Worm (Caenorhabditis elegans) whole organism, L3 larva: ENCODE measurements around the gene C36C9.12.
"Not testable (repeated sequence)": the region's sequence is repeated elsewhere in the genome, so short reads cannot be mapped to it uniquely, and the experiment has no call there.

Experiments used
- R02D3.7 ChIP-seq: fragments of 150-350 bp; optimal IDR thresholded peaks from 2 replicates; lab custom pipeline; 2014; ENCODE audit warnings: missing biosample characterization, missing genetic modification characterization
- ZK546.5 ChIP-seq: sonication (generic microtip); optimal IDR thresholded peaks from 2 replicates; lab custom pipeline; 2017; ENCODE audit warnings: missing biosample characterization, missing genetic modification characterization
- aly-2 ChIP-seq: fragments of 150-350 bp; optimal IDR thresholded peaks from 2 replicates; lab custom pipeline; 2014; ENCODE audit warnings: missing biosample characterization, missing genetic modification characterization
- ceh-16 ChIP-seq: sonication (generic microtip); optimal IDR thresholded peaks from 2 replicates; lab custom pipeline; 2017; ENCODE audit warnings: missing biosample characterization, missing genetic modification characterization
- ceh-82 ChIP-seq: fragments of 150-350 bp; optimal IDR thresholded peaks from 2 replicates; lab custom pipeline; 2014; ENCODE audit warnings: missing biosample characterization, missing genetic modification characterization
- ceh-9 ChIP-seq: sonication (generic microtip); optimal IDR thresholded peaks from 2 replicates; lab custom pipeline; 2018; ENCODE audit warnings: missing biosample characterization, missing genetic modification characterization
- daf-12 ChIP-seq: fragments of 150-350 bp; optimal IDR thresholded peaks from 2 replicates; lab custom pipeline; 2014; ENCODE audit warnings: missing biosample characterization, missing genetic modification reagents, missing genetic modification characterization
- egl-27 ChIP-seq: sonication (generic microtip); optimal IDR thresholded peaks from 4 replicates; lab custom pipeline; 2017; ENCODE audit warnings: missing biosample characterization, missing genetic modification reagents, missing genetic modification characterization
- egl-5 ChIP-seq: fragments of 150-350 bp; optimal IDR thresholded peaks from 2 replicates; lab custom pipeline; 2017; ENCODE audit warnings: missing biosample characterization, missing genetic modification reagents, missing genetic modification characterization, inconsistent platforms
- elt-1 ChIP-seq: fragments of 150-350 bp; optimal IDR thresholded peaks from 2 replicates; lab custom pipeline; 2014; ENCODE audit warnings: missing biosample characterization, missing genetic modification characterization
- elt-3 ChIP-seq, 3 experiments: fragments of 150-350 bp in 1 of 3; sonication (generic microtip) in 2 of 3; optimal IDR thresholded peaks; 2 replicates in 2 of 3; 4 replicates in 1 of 3; lab custom pipeline; 2014 to 2017; ENCODE audit warnings: missing biosample characterization in 3 of 3, missing genetic modification characterization in 3 of 3
- eor-1 ChIP-seq, 2 experiments: fragments of 150-350 bp; optimal IDR thresholded peaks; 2 replicates each; lab custom pipeline; 2014 to 2018; ENCODE audit warnings: missing biosample characterization in 2 of 2, missing genetic modification characterization in 2 of 2
- fkh-10 ChIP-seq: sonication (generic microtip); optimal IDR thresholded peaks from 2 replicates; lab custom pipeline; 2017; ENCODE audit warnings: missing biosample characterization, missing genetic modification reagents, missing genetic modification characterization
- fkh-2 ChIP-seq: fragments of 150-350 bp; optimal IDR thresholded peaks from 2 replicates; lab custom pipeline; 2014; ENCODE audit warnings: missing biosample characterization, missing genetic modification reagents, missing genetic modification characterization
- lin-15B ChIP-seq: fragments of 150-350 bp; optimal IDR thresholded peaks from 2 replicates; lab custom pipeline; 2014; ENCODE audit warnings: missing biosample characterization, missing genetic modification characterization
- lin-39 ChIP-seq: fragments of 150-350 bp; optimal IDR thresholded peaks from 2 replicates; lab custom pipeline; 2018; ENCODE audit warnings: missing biosample characterization, missing genetic modification reagents, missing genetic modification characterization
- mdl-1 ChIP-seq: fragments of 150-350 bp; optimal IDR thresholded peaks from 2 replicates; lab custom pipeline; 2014; ENCODE audit warnings: missing biosample characterization, missing genetic modification characterization
- mml-1 ChIP-seq: fragments of 150-350 bp; sonication (generic microtip); optimal IDR thresholded peaks from 3 replicates; lab custom pipeline; 2014; ENCODE audit warnings: missing biosample characterization, missing genetic modification characterization
- nhr-11 ChIP-seq: fragments of 150-350 bp; optimal IDR thresholded peaks from 2 replicates; lab custom pipeline; 2014; ENCODE audit warnings: missing biosample characterization, missing genetic modification characterization
- nhr-12 ChIP-seq: fragments of 150-350 bp; optimal IDR thresholded peaks from 2 replicates; lab custom pipeline; 2014; ENCODE audit warnings: missing biosample characterization, missing genetic modification characterization
- nhr-23 ChIP-seq: fragments of 150-350 bp; optimal IDR thresholded peaks from 2 replicates; lab custom pipeline; 2014; ENCODE audit warnings: missing biosample characterization, missing genetic modification reagents, missing genetic modification characterization
- nhr-237 ChIP-seq: fragments of 150-350 bp; optimal IDR thresholded peaks from 2 replicates; lab custom pipeline; 2014; ENCODE audit warnings: missing biosample characterization, missing genetic modification characterization
- nhr-28 ChIP-seq: fragments of 150-350 bp; optimal IDR thresholded peaks from 2 replicates; lab custom pipeline; 2014; ENCODE audit warnings: missing biosample characterization, missing genetic modification characterization
- nhr-43 ChIP-seq: sonication (generic microtip); optimal IDR thresholded peaks from 2 replicates; lab custom pipeline; 2016; ENCODE audit warnings: mild to moderate bottlenecking, missing genetic modification characterization, missing compliant biosample characterization; ENCODE audit not compliant: poor library complexity, severe bottlenecking
- pqm-1 ChIP-seq: fragments of 150-350 bp; optimal IDR thresholded peaks from 2 replicates; lab custom pipeline; 2017; ENCODE audit warnings: missing biosample characterization, missing genetic modification characterization, inconsistent platforms
- sea-2 ChIP-seq: fragments of 150-350 bp; sonication (generic microtip); optimal IDR thresholded peaks from 4 replicates; lab custom pipeline; 2014; ENCODE audit warnings: missing biosample characterization, missing genetic modification reagents, missing genetic modification characterization
- snpc-4 ChIP-seq: fragments of 150-350 bp; optimal IDR thresholded peaks from 2 replicates; lab custom pipeline; 2014; ENCODE audit warnings: missing biosample characterization, missing genetic modification characterization
- tbx-2 ChIP-seq: sonication (generic microtip); optimal IDR thresholded peaks from 2 replicates; lab custom pipeline; 2016; ENCODE audit warnings: mild to moderate bottlenecking, missing genetic modification characterization, missing compliant biosample characterization
- unc-62 ChIP-seq: fragments of 150-350 bp; sonication (generic microtip); optimal IDR thresholded peaks from 4 replicates; lab custom pipeline; 2014; ENCODE audit warnings: missing biosample characterization, missing genetic modification reagents, missing genetic modification characterization
- ztf-11 ChIP-seq: fragments of 150-350 bp; optimal IDR thresholded peaks from 2 replicates; lab custom pipeline; 2014; ENCODE audit warnings: missing biosample characterization, missing genetic modification characterization
- ztf-4 ChIP-seq: fragments of 150-350 bp; optimal IDR thresholded peaks from 2 replicates; lab custom pipeline; 2014; ENCODE audit warnings: missing biosample characterization, missing genetic modification characterization

The C36C9.12 gene

ce11 chrX:1689996-1690395 lies at the start of gene C36C9.12:
TSS of gene C36C9.12 (minus strand) at chrX:1690096.
- TF ChIP-seq ztf-4; eor-1 (tag; optimal IDR thresholded peaks at IDR 0.05; lab: Kevin White, UChicago); daf-12 (tag; lab: Kevin White, UChicago): not testable (repeated sequence)

ce11 chrX:1737606-1738005 lies 47.7 kb upstream of the C36C9.12 start, which contains the start of gene F07G6.10:
TSS of gene F07G6.10 (plus strand) at chrX:1737906.
- TF ChIP-seq lin-15B (tag; lab: Kevin White, UChicago), result no peak
- TF ChIP-seq nhr-11 (tag; lab: Kevin White, UChicago), result no peak
- TF ChIP-seq ZK546.5 (tag; lab: Kevin White, UChicago), result no peak
- no peak for TF ChIP-seq ztf-4
- TF ChIP-seq ceh-16, result no peak
- no peak for TF ChIP-seq lin-39 (tag; lab: Kevin White, UChicago)
- no peak for TF ChIP-seq tbx-2 (tag; lab: Kevin White, UChicago)
- no peak for TF ChIP-seq nhr-12 (tag; lab: Kevin White, UChicago)
- no peak for TF ChIP-seq nhr-28 (tag; lab: Kevin White, UChicago)
- TF ChIP-seq daf-12 (tag; lab: Kevin White, UChicago), result no peak
- TF ChIP-seq egl-5 (tag; lab: Kevin White, UChicago), result no peak
- no peak for TF ChIP-seq mml-1 (tag; lab: Kevin White, UChicago)
- TF ChIP-seq ceh-82 (tag; lab: Kevin White, UChicago), result no peak
- no peak for TF ChIP-seq sea-2 (GFP tag; lab: Kevin White, UChicago)
- no peak for TF ChIP-seq ceh-9 (tag; lab: Kevin White, UChicago)
- no peak for TF ChIP-seq eor-1 (tag; optimal IDR thresholded peaks at IDR 0.05; lab: Kevin White, UChicago)
- TF ChIP-seq unc-62 (GFP tag; lab: Kevin White, UChicago), result no peak
- TF ChIP-seq, all 47 proteins: peak for 0

- TF ChIP-seq snpc-4 (tag; lab: Kevin White, UChicago) (no peak), unc-62 (GFP tag; lab: Kevin White, UChicago) (no peak), fkh-10 (GFP tag; lab: Kevin White, UChicago) (no peak), lin-39 (tag; lab: Kevin White, UChicago) (no peak), aly-2 (tag; lab: Kevin White, UChicago) (no peak), fkh-2 (tag; lab: Kevin White, UChicago) (no peak), lin-15B (tag; lab: Kevin White, UChicago) (no peak), elt-3 (tag; optimal IDR thresholded peaks at IDR 0.05; lab: Kevin White, UChicago) (no peak), pqm-1 (tag; lab: Kevin White, UChicago) (no peak)
Observed at ce11 chrX:1735941-1736340, 46.0 kb upstream of the C36C9.12 start, which contains the start of gene F07G6.12. TSS of gene F07G6.12 (plus strand) at chrX:1736241.

ce11 chrX:1729558-1729957 lies 39.7 kb upstream of the C36C9.12 start, which contains the start of gene dgn-3:
TSS of gene dgn-3 (plus strand) at chrX:1729858.
- TF ChIP-seq nhr-28 (tag; lab: Kevin White, UChicago), result no peak
- TF ChIP-seq egl-27 (tag; lab: Kevin White, UChicago), result no peak
- TF ChIP-seq tbx-2 (tag; lab: Kevin White, UChicago), result no peak
- TF ChIP-seq daf-12 (tag; lab: Kevin White, UChicago), result no peak
- no peak for TF ChIP-seq nhr-43 (tag; lab: Kevin White, UChicago)

ce11 chrX:1727056-1727455 lies 37.2 kb upstream of the C36C9.12 start, which contains the start of gene F07G6.2:
TSS of gene F07G6.2 (plus strand) at chrX:1727356.
- TF ChIP-seq nhr-23 (tag; lab: Kevin White, UChicago) (no peak), ztf-11 (tag; lab: Kevin White, UChicago) (no peak), R02D3.7 (tag; lab: Kevin White, UChicago) (no peak), nhr-28 (tag; lab: Kevin White, UChicago) (no peak)

ce11 chrX:1720359-1720758 lies 30.5 kb upstream of the C36C9.12 start, which contains the start of gene F07G6.8:
TSS of gene F07G6.8 (minus strand) at chrX:1720459.
- TF ChIP-seq egl-5 (tag; lab: Kevin White, UChicago) (no peak), unc-62 (GFP tag; lab: Kevin White, UChicago) (no peak), mdl-1 (no peak), nhr-237 (tag; lab: Kevin White, UChicago) (no peak), elt-1 (no peak), ZK546.5 (tag; lab: Kevin White, UChicago) (no peak), ceh-82 (tag; lab: Kevin White, UChicago) (no peak), lin-15B (tag; lab: Kevin White, UChicago) (no peak)
